Fruit fly (Drosophila melanogaster) S2 (cell line): ENCODE results near the gene CG7542.

ENCODE experiments used
- CG8478 ChIP-seq: fragments of >200 bp; optimal IDR thresholded peaks from 2 replicates; lab custom pipeline; 2018
- CTCF ChIP-seq, 2 experiments: fragments of >200 bp; optimal IDR thresholded peaks; 2 replicates each; lab custom pipeline; 2018

DNA sequence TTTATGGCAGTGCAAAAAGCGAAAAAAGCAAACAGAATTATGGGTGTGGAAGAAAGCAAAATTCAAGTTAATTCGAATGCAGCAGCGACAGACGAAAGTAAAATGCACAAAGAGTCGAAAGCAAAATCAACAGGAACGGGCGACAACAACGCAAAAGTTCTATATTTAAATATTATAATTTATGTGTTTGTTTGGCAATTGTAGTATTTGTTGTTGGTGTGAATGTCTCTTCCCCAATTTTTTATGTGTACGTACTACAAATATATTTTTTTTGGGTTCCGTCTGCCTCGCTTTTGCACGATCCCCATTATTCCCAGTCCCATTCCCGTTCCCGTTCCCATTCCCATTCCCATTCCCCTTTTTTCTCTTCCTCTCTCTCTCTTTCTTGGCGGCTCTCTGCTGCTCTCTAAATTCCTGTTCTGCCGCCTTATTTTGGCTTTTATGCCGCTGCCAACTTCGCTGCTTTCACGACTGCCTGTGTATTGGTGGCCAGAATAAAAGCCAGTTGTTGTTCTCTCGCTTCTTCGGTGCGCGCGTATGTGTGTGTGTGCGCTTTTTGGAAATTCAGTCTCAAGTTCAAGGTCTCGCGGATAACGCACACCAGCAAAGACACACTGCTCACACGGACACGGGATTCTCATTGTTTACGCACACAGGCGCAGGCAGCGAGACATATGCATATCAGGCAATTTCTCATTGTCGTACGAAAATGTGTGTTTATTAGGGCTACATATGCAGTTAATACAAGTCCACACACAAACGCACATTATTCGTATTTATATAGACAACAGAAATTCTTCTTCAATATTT, 20.3 kb downstream of the CG7542 start:
- no peak for TF ChIP-seq CG8478
- TF ChIP-seq CTCF (optimal IDR thresholded peaks at IDR 0.05; lab: Kevin White, UChicago) = no peak
